Fruit fly (Drosophila melanogaster): Measurements from ENCODE around the gene CG11583.
A peak's percentile ranks its signal among the peaks of the same experiment; 100 is the strongest.

Gene CG11583

DNA sequence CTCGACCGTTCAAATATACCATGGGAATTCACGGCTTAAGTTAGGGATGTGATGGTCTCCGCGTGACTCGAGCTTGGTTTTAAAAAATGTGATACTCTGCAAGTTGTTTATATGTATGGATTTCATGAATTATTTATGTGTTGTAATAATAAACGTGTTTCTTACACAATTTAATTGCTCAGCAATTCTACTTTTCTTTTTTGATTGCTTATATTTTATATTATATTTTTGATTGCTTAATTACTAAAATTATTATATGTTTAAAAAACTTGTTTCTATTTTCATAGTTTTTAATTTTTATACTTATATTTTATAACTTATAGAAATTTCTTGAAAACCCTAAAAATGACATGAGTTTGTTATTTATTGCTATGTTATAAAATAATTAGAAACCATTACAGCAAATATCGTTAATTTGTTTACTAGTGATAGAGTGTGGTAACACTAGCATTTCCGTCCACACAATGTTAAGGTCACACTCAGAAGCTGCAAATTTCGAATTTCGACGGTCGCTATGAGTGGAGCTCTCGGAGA, 28.2 kb downstream of the CG11583 start, which contains the start of the genes ago and CG1265 (continued):
- TF ChIP-seq emc (GFP tag; optimal IDR thresholded peaks at IDR 0.05), result no peak
- TF ChIP-seq Hr78 (GFP tag; optimal IDR thresholded peaks at IDR 0.05), result no peak
- 0 out of 2 replicates have a peak, but pooled peaks have one; percentile 7 for TF ChIP-seq esg (GFP tag; conservative IDR thresholded peaks at IDR 0.05)
- no peak for TF ChIP-seq B-H1 (GFP tag; IDR thresholded peaks at IDR 0.05)
- TF ChIP-seq Gug (GFP tag; IDR thresholded peaks at IDR 0.05), result peak; percentile 55; the same call in 2 of the 4 replicates
- no peak for TF ChIP-seq Myb (GFP tag; optimal IDR thresholded peaks at IDR 0.05)
- no peak for TF ChIP-seq dm (GFP tag; optimal IDR thresholded peaks at IDR 0.05)
- no peak for TF ChIP-seq Camta (GFP tag; optimal IDR thresholded peaks at IDR 0.05)
- TF ChIP-seq Awh (GFP tag; IDR thresholded peaks at IDR 0.05), result no peak
- TF ChIP-seq tna (GFP tag; IDR thresholded peaks at IDR 0.05; ENCODE audit: partially characterized antibody), result no peak
- TF ChIP-seq klu (GFP tag; IDR thresholded peaks at IDR 0.05), result peak; percentile 16; the same call in 1 of the 2 replicates
- TF ChIP-seq ewg (GFP tag; optimal IDR thresholded peaks at IDR 0.05), result peak; percentile 2
- TF ChIP-seq trh (GFP tag; optimal IDR thresholded peaks at IDR 0.05), result no peak
- no peak for TF ChIP-seq eve (GFP tag; optimal IDR thresholded peaks at IDR 0.05)
- TF ChIP-seq CG2712 (tag; optimal IDR thresholded peaks at IDR 0.05), result peak; percentile 69
- TF ChIP-seq bigmax (GFP tag; optimal IDR thresholded peaks at IDR 0.05), result no peak
- no peak for TF ChIP-seq gce (GFP tag; IDR thresholded peaks at IDR 0.05)
- TF ChIP-seq disco-r (GFP tag; optimal IDR thresholded peaks at IDR 0.05), result no peak
- TF ChIP-seq CG9727 (GFP tag; optimal IDR thresholded peaks at IDR 0.05), result peak; percentile 53
- TF ChIP-seq crc (GFP tag; optimal IDR thresholded peaks at IDR 0.05), result no peak
- TF ChIP-seq CG10267 (tag; optimal IDR thresholded peaks at IDR 0.05), result peak; percentile 38
- peak; percentile 71 for TF ChIP-seq CoRest (tag; optimal IDR thresholded peaks at IDR 0.05)
- peak; percentile 6; the same call in 1 of the 3 replicates for TF ChIP-seq ci (GFP tag; IDR thresholded peaks at IDR 0.05)
- no peak for TF ChIP-seq CG11696 (GFP tag; IDR thresholded peaks at IDR 0.05)
- TF ChIP-seq CG32772 (GFP tag; IDR thresholded peaks at IDR 0.05), result no peak
- peak; percentile 28 for TF ChIP-seq ind (GFP tag; optimal IDR thresholded peaks at IDR 0.05)
- no peak for TF ChIP-seq D19B (GFP tag; optimal IDR thresholded peaks at IDR 0.05)
- TF ChIP-seq pan (optimal IDR thresholded peaks at IDR 0.05), result no peak
- TF ChIP-seq pan (GFP tag; optimal IDR thresholded peaks at IDR 0.05 in 1 of 2, IDR thresholded peaks at IDR 0.05 in 1 of 2), result peak in 1 of 2 experiments; percentile 39
- no peak for TF ChIP-seq chinmo (GFP tag; IDR thresholded peaks at IDR 0.05; ENCODE audit: partially characterized antibody)
- no peak for TF ChIP-seq Blimp-1 (GFP tag; optimal IDR thresholded peaks at IDR 0.05)
- no peak for TF ChIP-seq CG15479 (GFP tag; optimal IDR thresholded peaks at IDR 0.05)
- TF ChIP-seq sc (optimal IDR thresholded peaks at IDR 0.05), result no peak
- no peak for TF ChIP-seq sc (GFP tag; optimal IDR thresholded peaks at IDR 0.05)
- no peak for TF ChIP-seq grn (GFP tag; optimal IDR thresholded peaks at IDR 0.05)
- peak; percentile 54 for TF ChIP-seq CG12391 (tag; optimal IDR thresholded peaks at IDR 0.05)
- TF ChIP-seq dysf (GFP tag; IDR thresholded peaks at IDR 0.05), result peak; percentile 40; the same call in 1 of the 3 replicates
- TF ChIP-seq HLHmδ (GFP tag; optimal IDR thresholded peaks at IDR 0.05), result peak; percentile 50
- no peak for TF ChIP-seq CG6683 (GFP tag; optimal IDR thresholded peaks at IDR 0.05)
- TF ChIP-seq ken (GFP tag; IDR thresholded peaks at IDR 0.05), result peak; percentile 41; the same call in 1 of the 3 replicates
- no peak for TF ChIP-seq hbn (GFP tag; IDR thresholded peaks at IDR 0.05; ENCODE audit: partially characterized antibody)
- no peak for TF ChIP-seq CG8281 (tag; optimal IDR thresholded peaks at IDR 0.05)
- TF ChIP-seq CG17568 (GFP tag; optimal IDR thresholded peaks at IDR 0.05), result no peak
- peak; percentile 34 for TF ChIP-seq bcd (GFP tag; optimal IDR thresholded peaks at IDR 0.05)
- TF ChIP-seq Dek (tag; optimal IDR thresholded peaks at IDR 0.05), result peak; percentile 15
- no peak for TF ChIP-seq BtbVII (GFP tag; optimal IDR thresholded peaks at IDR 0.05)
- no peak for TF ChIP-seq wek (GFP tag; optimal IDR thresholded peaks at IDR 0.05)
- no peak for TF ChIP-seq vfl (GFP tag; optimal IDR thresholded peaks at IDR 0.05)
- no peak for TF ChIP-seq CG18476 (GFP tag; optimal IDR thresholded peaks at IDR 0.05)
- TF ChIP-seq Ets97D (GFP tag; optimal IDR thresholded peaks at IDR 0.05), result peak; percentile 71
